Worm (Caenorhabditis elegans): ENCODE data around the gene eif-2Bepsilon.

DNA sequence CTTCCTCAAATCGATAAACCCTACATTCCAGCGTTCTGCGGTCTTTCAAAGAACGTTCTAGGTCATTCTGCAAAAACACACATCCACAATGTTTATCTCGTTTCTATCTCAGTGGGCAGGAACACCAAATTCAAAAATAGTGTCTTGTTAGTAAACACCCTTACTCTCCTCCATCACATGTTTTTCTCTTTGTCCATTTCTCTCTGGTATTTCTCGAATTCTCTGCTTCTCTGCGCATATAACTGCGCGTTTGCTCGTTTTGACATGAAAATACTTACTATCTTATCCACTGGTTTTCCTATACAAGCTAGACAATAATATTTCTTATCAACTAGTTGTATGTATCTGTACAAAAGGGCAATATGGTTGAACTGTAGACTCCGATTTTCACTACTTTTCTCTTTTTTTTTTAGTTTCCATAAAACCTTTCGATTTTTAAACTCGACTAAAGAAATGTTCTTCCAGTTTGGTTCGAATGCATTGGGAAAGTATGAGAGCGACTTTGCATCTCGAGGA is 11.0 kb upstream of the eif-2Bepsilon start, which contains the start of gene pyr-1:
- TF ChIP-seq mdl-1 (tag; optimal IDR thresholded peaks at IDR 0.05) (no peak), elt-3 (tag; optimal IDR thresholded peaks at IDR 0.05) (no peak), snpc-4 (tag; optimal IDR thresholded peaks at IDR 0.05) (no peak)
